Worm (Caenorhabditis elegans): ENCODE data around the gene F28C6.9.

DNA sequence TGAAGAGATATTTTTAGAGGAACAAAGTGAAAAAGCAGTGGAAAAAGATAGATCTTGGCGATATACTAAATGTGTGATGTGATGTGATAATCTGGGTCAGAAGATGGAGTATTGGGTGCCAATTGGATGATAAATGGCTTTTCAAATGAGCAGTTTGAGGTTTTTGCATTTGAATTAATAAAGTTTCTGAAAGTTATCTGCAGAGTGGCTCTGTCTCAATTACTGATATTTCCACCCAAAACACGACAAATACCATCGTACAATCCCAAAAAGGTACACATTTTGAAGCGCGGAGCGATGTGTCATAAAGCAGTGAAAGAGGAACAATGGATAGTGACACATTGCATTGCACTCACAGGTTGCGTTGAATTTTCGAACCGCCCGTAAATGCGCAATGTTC, 29.6 kb upstream of the F28C6.9 start:
- TF ChIP-seq jun-1 (tag; optimal IDR thresholded peaks at IDR 0.05), result no peak
- no peak for TF ChIP-seq aly-2 (tag; optimal IDR thresholded peaks at IDR 0.05)
- TF ChIP-seq nhr-11 (tag; optimal IDR thresholded peaks at IDR 0.05), result no peak
- no peak for TF ChIP-seq lin-39 (tag; optimal IDR thresholded peaks at IDR 0.05)
- TF ChIP-seq nhr-237 (tag; optimal IDR thresholded peaks at IDR 0.05), result no peak
- TF ChIP-seq pqm-1 (tag; optimal IDR thresholded peaks at IDR 0.05), result no peak
- no peak for TF ChIP-seq egl-27 (tag; optimal IDR thresholded peaks at IDR 0.05)
- TF ChIP-seq mdl-1 (tag; optimal IDR thresholded peaks at IDR 0.05), result no peak
